Fruit fly (Drosophila melanogaster) whole organism, prepupa: ENCODE data around the gene RpS14a.

Experiments
- CG10631 ChIP-seq: fragments of 200-800 bp; sonication (Bioruptor generic); optimal IDR thresholded peaks from 2 replicates; lab custom pipeline; 2016; ENCODE audit warnings: missing biosample characterization, missing genetic modification characterization
- CG10669 ChIP-seq: fragments of 200-800 bp; sonication (Bioruptor generic); optimal IDR thresholded peaks from 3 replicates; lab custom pipeline; 2018; ENCODE audit warnings: missing biosample characterization, mild to moderate bottlenecking, missing genetic modification characterization, moderate library complexity
- CG11294 ChIP-seq: fragments of 200-800 bp; sonication (Bioruptor generic); IDR thresholded peaks from 2 replicates; pipeline ENCODE4 v1.3.6; 2022; ENCODE audit warnings: missing biosample characterization, missing genetic modification characterization
- CG11762 ChIP-seq: fragments of 200-800 bp; sonication (Bioruptor generic); optimal IDR thresholded peaks from 3 replicates; lab custom pipeline; 2016; ENCODE audit warnings: missing biosample characterization, missing genetic modification characterization; ENCODE audit not compliant: insufficient read depth
- CG11902 ChIP-seq: fragments of 200-800 bp; sonication (Bioruptor generic); optimal IDR thresholded peaks from 3 replicates; lab custom pipeline; 2016; ENCODE audit warnings: missing biosample characterization, missing genetic modification characterization
- CG15336 ChIP-seq: fragments of 200-800 bp; sonication (Bioruptor generic); IDR thresholded peaks from 2 replicates; pipeline ENCODE4 v1.3.6; 2022; ENCODE audit warnings: missing biosample characterization, missing genetic modification characterization
- CG1621 ChIP-seq: fragments of 200-800 bp; sonication (Bioruptor generic); optimal IDR thresholded peaks from 3 replicates; lab custom pipeline; 2018; ENCODE audit warnings: missing biosample characterization, mild to moderate bottlenecking, missing genetic modification characterization
- CG16779 ChIP-seq: fragments of 200-800 bp; sonication (Bioruptor generic); optimal IDR thresholded peaks from 3 replicates; lab custom pipeline; 2017; ENCODE audit warnings: missing biosample characterization, mild to moderate bottlenecking, missing genetic modification characterization
- CG3032 ChIP-seq: fragments of 200-800 bp; optimal IDR thresholded peaks from 2 replicates; lab custom pipeline; 2019; ENCODE audit warnings: missing biosample characterization, mild to moderate bottlenecking, missing genetic modification characterization, moderate library complexity
- CG31627 ChIP-seq: fragments of 200-800 bp; sonication (Bioruptor generic); optimal IDR thresholded peaks from 3 replicates; lab custom pipeline; 2016; ENCODE audit warnings: missing biosample characterization, missing genetic modification characterization
- CG32006 ChIP-seq: fragments of 200-800 bp; sonication (Bioruptor generic); optimal IDR thresholded peaks from 3 replicates; lab custom pipeline; 2017; ENCODE audit warnings: missing biosample characterization, mild to moderate bottlenecking, missing genetic modification characterization
- CG34406 ChIP-seq: fragments of 200-800 bp; sonication (Bioruptor generic); optimal IDR thresholded peaks from 3 replicates; lab custom pipeline; 2016; ENCODE audit warnings: missing biosample characterization, missing genetic modification characterization
- CG3919 ChIP-seq: fragments of 200-800 bp; sonication (Bioruptor generic); optimal IDR thresholded peaks from 3 replicates; lab custom pipeline; 2016; ENCODE audit warnings: missing biosample characterization, missing genetic modification characterization
- CG4318 ChIP-seq: fragments of 200-800 bp; sonication (Bioruptor generic); optimal IDR thresholded peaks from 3 replicates; lab custom pipeline; 2017; ENCODE audit warnings: missing biosample characterization, mild to moderate bottlenecking, missing genetic modification characterization
- CG6276 ChIP-seq: fragments of 200-800 bp; sonication (Bioruptor generic); optimal IDR thresholded peaks from 2 replicates; lab custom pipeline; 2017; ENCODE audit warnings: missing biosample characterization, mild to moderate bottlenecking, missing genetic modification characterization
- CG6808 ChIP-seq: fragments of 200-800 bp; sonication (Bioruptor generic); optimal IDR thresholded peaks from 3 replicates; lab custom pipeline; 2017; ENCODE audit warnings: missing biosample characterization, missing genetic modification characterization, mild to moderate bottlenecking, moderate library complexity, missing genetic modification reagents
- CG6854 ChIP-seq: fragments of 200-800 bp; sonication (Bioruptor generic); optimal IDR thresholded peaks from 2 replicates; lab custom pipeline; 2017; ENCODE audit warnings: missing biosample characterization, mild to moderate bottlenecking, missing genetic modification characterization
- CG7368 ChIP-seq: fragments of 200-800 bp; sonication (Bioruptor generic); optimal IDR thresholded peaks from 3 replicates; lab custom pipeline; 2016; ENCODE audit warnings: missing biosample characterization, missing genetic modification characterization
- CG8119 ChIP-seq: fragments of 200-800 bp; sonication (Bioruptor generic); IDR thresholded peaks from 3 replicates; pipeline ENCODE4 v1.3.6; 2022; ENCODE audit warnings: missing biosample characterization, missing genetic modification characterization
- CG8319 ChIP-seq: fragments of 200-800 bp; sonication (Bioruptor generic); optimal IDR thresholded peaks from 3 replicates; lab custom pipeline; 2016; ENCODE audit warnings: missing biosample characterization, missing genetic modification characterization
- CG8632 ChIP-seq: fragments of 200-800 bp; sonication (Bioruptor generic); optimal IDR thresholded peaks from 3 replicates; lab custom pipeline; 2016; ENCODE audit warnings: missing biosample characterization, missing genetic modification characterization
- CG9139 ChIP-seq: fragments of 200-800 bp; sonication (Bioruptor generic); optimal IDR thresholded peaks from 3 replicates; lab custom pipeline; 2017; ENCODE audit warnings: missing biosample characterization, mild to moderate bottlenecking, missing genetic modification characterization
- Eip75B ChIP-seq: fragments of 200-800 bp; sonication (Bioruptor generic); optimal IDR thresholded peaks from 3 replicates; lab custom pipeline; 2016; ENCODE audit warnings: missing biosample characterization, missing genetic modification characterization
- Eip78C ChIP-seq: fragments of 200-800 bp; sonication (Bioruptor generic); peaks from one replicate; lab custom pipeline; 2016; ENCODE audit warnings: missing biosample characterization, missing genetic modification characterization
- Eip93F ChIP-seq: fragments of 200-800 bp; sonication (Bioruptor generic); optimal IDR thresholded peaks from 2 replicates; lab custom pipeline; 2016; ENCODE audit warnings: missing biosample characterization, mild to moderate bottlenecking, missing genetic modification characterization
- Ets21C ChIP-seq: fragments of 200-800 bp; sonication (Bioruptor generic); optimal IDR thresholded peaks from 3 replicates; lab custom pipeline; 2016; ENCODE audit warnings: missing biosample characterization, missing genetic modification characterization
- Ets96B ChIP-seq: fragments of 200-800 bp; optimal IDR thresholded peaks from 2 replicates; lab custom pipeline; 2019; ENCODE audit warnings: missing biosample characterization, mild to moderate bottlenecking, missing genetic modification characterization, moderate library complexity
- Gug ChIP-seq: fragments of 200-800 bp; sonication (Bioruptor generic); IDR thresholded peaks from 2 replicates; pipeline ENCODE4 v1.3.6; 2022; ENCODE audit warnings: missing biosample characterization, missing genetic modification characterization
- Hr38 ChIP-seq: sonication (Bioruptor generic); optimal IDR thresholded peaks from 2 replicates; lab custom pipeline; 2016; ENCODE audit warnings: missing biosample characterization, missing genetic modification characterization
- Hr39 ChIP-seq: fragments of 200-800 bp; sonication (Bioruptor generic); optimal IDR thresholded peaks from 2 replicates; lab custom pipeline; 2016; ENCODE audit warnings: missing biosample characterization, missing genetic modification characterization
- Hr4 ChIP-seq: fragments of 200-800 bp; sonication (Bioruptor generic); optimal IDR thresholded peaks from 3 replicates; lab custom pipeline; 2016; ENCODE audit warnings: missing biosample characterization, missing genetic modification characterization
- Lpt ChIP-seq: fragments of 200-800 bp; sonication (Bioruptor generic); optimal IDR thresholded peaks from 3 replicates; lab custom pipeline; 2016; ENCODE audit warnings: missing biosample characterization, missing genetic modification characterization
- Met ChIP-seq: fragments of 200-800 bp; sonication (Bioruptor generic); optimal IDR thresholded peaks from 3 replicates; lab custom pipeline; 2016; ENCODE audit warnings: missing biosample characterization, missing genetic modification characterization
- OdsH ChIP-seq: fragments of 200-800 bp; sonication (Bioruptor generic); optimal IDR thresholded peaks from 3 replicates; lab custom pipeline; 2016; ENCODE audit warnings: missing biosample characterization, missing genetic modification characterization
- Smox ChIP-seq: fragments of 200-800 bp; sonication (Bioruptor generic); optimal IDR thresholded peaks from 3 replicates; lab custom pipeline; 2016; ENCODE audit warnings: missing biosample characterization, missing genetic modification characterization
- Sox14 ChIP-seq: fragments of 200-800 bp; sonication (Bioruptor generic); optimal IDR thresholded peaks from 3 replicates; lab custom pipeline; 2016; ENCODE audit warnings: missing biosample characterization, missing genetic modification characterization
- Sox15 ChIP-seq: fragments of 200-800 bp; sonication (Bioruptor generic); optimal IDR thresholded peaks from 3 replicates; lab custom pipeline; 2016; ENCODE audit warnings: missing biosample characterization, missing genetic modification characterization
- achi ChIP-seq: fragments of 200-800 bp; sonication (Bioruptor generic); optimal IDR thresholded peaks from 3 replicates; lab custom pipeline; 2016; ENCODE audit warnings: missing biosample characterization, missing genetic modification characterization
- acj6 ChIP-seq: fragments of 200-800 bp; sonication (Bioruptor generic); optimal IDR thresholded peaks from 3 replicates; lab custom pipeline; 2016; ENCODE audit warnings: missing biosample characterization, missing genetic modification characterization
- cyc ChIP-seq: fragments of 200-800 bp; sonication (Bioruptor generic); optimal IDR thresholded peaks from 3 replicates; lab custom pipeline; 2016; ENCODE audit warnings: missing biosample characterization, missing genetic modification characterization
- dsx ChIP-seq: fragments of 200-800 bp; optimal IDR thresholded peaks from 3 replicates; lab custom pipeline; 2019; ENCODE audit warnings: missing biosample characterization, mild to moderate bottlenecking, missing genetic modification characterization, moderate library complexity; ENCODE audit not compliant: poor library complexity, severe bottlenecking
- eg ChIP-seq: fragments of 200-800 bp; sonication (Bioruptor generic); IDR thresholded peaks from 3 replicates; pipeline ENCODE4 v1.3.6; 2022; ENCODE audit warnings: missing biosample characterization, missing genetic modification characterization
- esn ChIP-seq: fragments of 200-800 bp; sonication (Bioruptor generic); optimal IDR thresholded peaks from 2 replicates; lab custom pipeline; 2016; ENCODE audit warnings: missing biosample characterization, mild to moderate bottlenecking, missing genetic modification characterization, moderate library complexity
- fd59A ChIP-seq: fragments of 200-800 bp; sonication (Bioruptor generic); optimal IDR thresholded peaks from 2 replicates; lab custom pipeline; 2017; ENCODE audit warnings: missing biosample characterization, mild to moderate bottlenecking, missing genetic modification characterization, missing genetic modification reagents
- fd85E ChIP-seq: fragments of 200-800 bp; sonication (Bioruptor generic); optimal IDR thresholded peaks from 3 replicates; lab custom pipeline; 2016; ENCODE audit warnings: missing biosample characterization, missing genetic modification characterization
- net ChIP-seq: fragments of 200-800 bp; sonication (Bioruptor generic); optimal IDR thresholded peaks from 3 replicates; lab custom pipeline; 2016; ENCODE audit warnings: missing biosample characterization, missing genetic modification characterization
- pdm3 ChIP-seq: fragments of 200-800 bp; sonication (Bioruptor generic); optimal IDR thresholded peaks from 3 replicates; lab custom pipeline; 2016; ENCODE audit warnings: missing biosample characterization, missing genetic modification characterization
- salr ChIP-seq, 2 experiments: fragments of 200-800 bp; sonication (Bioruptor generic); optimal IDR thresholded peaks; 3 replicates each; lab custom pipeline; 2016 to 2018; ENCODE audit warnings: missing biosample characterization in 2 of 2, missing genetic modification characterization in 2 of 2, mild to moderate bottlenecking in 1 of 2
- spab ChIP-seq: fragments of 200-800 bp; sonication (Bioruptor generic); optimal IDR thresholded peaks from 2 replicates; lab custom pipeline; 2017; ENCODE audit warnings: missing biosample characterization, mild to moderate bottlenecking, missing genetic modification characterization, missing genetic modification reagents
- ss ChIP-seq, 2 experiments: fragments of 200-800 bp; sonication (Bioruptor generic); optimal IDR thresholded peaks; 2 replicates in 1 of 2; 3 replicates in 1 of 2; lab custom pipeline; 2017 to 2018; ENCODE audit warnings: mild to moderate bottlenecking in 2 of 2, missing biosample characterization in 2 of 2, missing genetic modification characterization in 2 of 2, moderate library complexity in 1 of 2
- svp ChIP-seq: fragments of 200-800 bp; sonication (Bioruptor generic); peaks from one replicate; lab custom pipeline; 2016; ENCODE audit warnings: missing biosample characterization, missing genetic modification characterization
- vri ChIP-seq: fragments of 200-800 bp; sonication (Bioruptor generic); optimal IDR thresholded peaks from 3 replicates; lab custom pipeline; 2016; ENCODE audit warnings: missing biosample characterization, mild to moderate bottlenecking, missing genetic modification characterization

The RpS14a gene

DNA sequence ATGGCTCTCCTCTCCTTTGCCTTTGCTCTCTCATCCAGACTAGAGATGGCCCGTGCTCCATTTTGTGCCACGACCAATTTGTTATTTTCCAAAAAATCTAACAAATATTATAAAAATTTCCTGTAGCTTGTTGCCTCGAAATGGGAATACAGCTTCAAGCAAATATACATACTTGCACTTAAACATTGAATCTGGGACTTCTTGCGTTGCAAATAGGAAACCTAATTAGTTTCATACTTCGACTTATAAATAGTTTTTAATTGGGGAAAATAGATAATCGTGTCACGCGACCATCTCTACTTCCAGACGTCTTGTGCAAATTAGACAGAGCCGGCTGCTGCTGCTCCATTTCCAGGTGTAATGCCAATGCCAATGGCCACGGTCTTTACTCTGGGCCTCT is 36.9 kb downstream of the RpS14a start:
- TF ChIP-seq dsx (GFP tag; lab: Kevin White, UChicago): peak; percentile 82
- TF ChIP-seq Eip75B: peak; percentile 87
- peak; percentile 68 for TF ChIP-seq CG11902
- TF ChIP-seq Eip78C (GFP tag; lab: Kevin White, UChicago): peak; percentile 98
- peak; percentile 83 for TF ChIP-seq CG4318 (GFP tag; lab: Kevin White, UChicago)
- peak; percentile 85 for TF ChIP-seq Ets96B
- TF ChIP-seq Sox14: peak; percentile 87
- peak; percentile 15 for TF ChIP-seq fd85E
- peak; percentile 79 for TF ChIP-seq CG15336
- peak; percentile 88 for TF ChIP-seq CG10631 (GFP tag; lab: Kevin White, UChicago)
- TF ChIP-seq achi: peak; percentile 83
- TF ChIP-seq CG11294 (GFP tag; lab: Robert Waterston, UW): peak; percentile 28; the same call in 1 of the 2 replicates
- peak; percentile 88 for TF ChIP-seq OdsH
- TF ChIP-seq Met (GFP tag; lab: Kevin White, UChicago): peak; percentile 87
- peak; percentile 86 for TF ChIP-seq acj6 (GFP tag; lab: Kevin White, UChicago)
- peak; percentile 76 for TF ChIP-seq Sox15 (GFP tag; lab: Kevin White, UChicago)
- peak; percentile 85 for TF ChIP-seq CG10669 (GFP tag; lab: Kevin White, UChicago)
- TF ChIP-seq CG34406 (GFP tag; lab: Kevin White, UChicago): peak; percentile 70
- peak; percentile 82 for TF ChIP-seq Hr39
- peak; percentile 82 for TF ChIP-seq Smox (GFP tag; lab: Kevin White, UChicago)
- peak; percentile 81 for TF ChIP-seq CG31627 (GFP tag; lab: Kevin White, UChicago)
- TF ChIP-seq CG3032 (tag; lab: Kevin White, UChicago): peak; percentile 87
- peak; percentile 71 for TF ChIP-seq vri (GFP tag; lab: Kevin White, UChicago)
- TF ChIP-seq fd59A (GFP tag; lab: Kevin White, UChicago): peak; percentile 85
- peak; percentile 51; the same call in 1 of the 2 replicates for TF ChIP-seq Gug (GFP tag; lab: Robert Waterston, UW)
- TF ChIP-seq Eip93F (GFP tag; lab: Kevin White, UChicago): peak; percentile 17
- TF ChIP-seq CG8119 (GFP tag; lab: Robert Waterston, UW): peak; percentile 84
- TF ChIP-seq CG11762 (GFP tag; lab: Kevin White, UChicago): peak; percentile 75
- peak; percentile 76 for TF ChIP-seq CG7368 (GFP tag; lab: Kevin White, UChicago)
- TF ChIP-seq cyc (GFP tag; lab: Kevin White, UChicago): peak; percentile 82
- TF ChIP-seq esn (GFP tag; lab: Kevin White, UChicago): peak; percentile 88
- peak; percentile 78 for TF ChIP-seq CG1621 (tag; lab: Kevin White, UChicago)
- peak; percentile 89 for TF ChIP-seq svp
- peak; percentile 85 for TF ChIP-seq net (GFP tag; lab: Kevin White, UChicago)
- peak; percentile 16 for TF ChIP-seq CG6854
- TF ChIP-seq CG8319 (GFP tag; lab: Kevin White, UChicago): peak; percentile 62
- peak; percentile 78 to 80 for TF ChIP-seq salr (GFP tag; optimal IDR thresholded peaks at IDR 0.05; lab: Kevin White, UChicago)
- TF ChIP-seq CG6276 (GFP tag; lab: Kevin White, UChicago): peak; percentile 81
- peak; percentile 66 for TF ChIP-seq Lpt (GFP tag; lab: Kevin White, UChicago)
- TF ChIP-seq pdm3 (GFP tag; lab: Kevin White, UChicago): peak; percentile 89
- TF ChIP-seq CG9139 (GFP tag; lab: Kevin White, UChicago): peak; percentile 63
- peak; percentile 74 for TF ChIP-seq spab
- TF ChIP-seq CG16779: peak; percentile 51
- TF ChIP-seq eg (GFP tag; lab: Robert Waterston, UW): peak; percentile 67
- peak; percentile 87 for TF ChIP-seq CG6808 (GFP tag; lab: Kevin White, UChicago)
- TF ChIP-seq CG3919 (GFP tag; lab: Kevin White, UChicago): peak; percentile 81
- no peak for TF ChIP-seq Hr38
- peak; percentile 80 for TF ChIP-seq Hr4 (GFP tag; lab: Kevin White, UChicago)
- TF ChIP-seq ss (GFP tag; optimal IDR thresholded peaks at IDR 0.05; lab: Kevin White, UChicago): peak; percentile 78 to 80
- TF ChIP-seq CG32006 (GFP tag; lab: Kevin White, UChicago): peak; percentile 91
- TF ChIP-seq CG8632 (GFP tag; lab: Kevin White, UChicago): peak; percentile 80
- peak; percentile 67 for TF ChIP-seq Ets21C (GFP tag; lab: Kevin White, UChicago)
